Worm (Caenorhabditis elegans): ENCODE data around the gene srz-97.
A peak's percentile ranks its signal among the peaks of the same experiment; 100 is the strongest.

DNA sequence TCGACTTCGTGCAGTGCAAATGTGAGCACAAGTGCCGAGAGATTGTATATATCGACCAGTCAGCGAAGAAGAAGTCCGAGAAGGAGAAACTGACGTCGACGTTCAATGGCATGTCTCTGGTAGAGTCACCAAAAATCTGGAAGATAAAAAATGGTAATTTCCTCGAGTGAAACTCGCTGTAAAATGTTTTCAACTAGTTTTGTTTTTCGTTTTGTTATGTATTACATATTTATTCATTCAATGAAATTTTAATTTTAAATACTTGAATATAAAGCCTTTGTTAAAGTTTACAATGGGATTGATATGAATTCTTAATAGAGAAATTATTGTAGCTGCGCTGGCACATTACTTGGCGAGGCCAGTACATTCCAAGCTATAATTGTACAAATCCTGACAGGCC, 48.2 kb downstream of the srz-97 start:
- TF ChIP-seq tlf-1 (GFP tag; optimal IDR thresholded peaks at IDR 0.05) (no peak), let-607 (tag; optimal IDR thresholded peaks at IDR 0.05) (no peak), ama-1 (optimal IDR thresholded peaks at IDR 0.05) (no peak), ama-1 (GFP tag; optimal IDR thresholded peaks at IDR 0.05) (peak in 1 of 2 experiments; percentile 58), lin-35 (GFP tag; optimal IDR thresholded peaks at IDR 0.05) (no peak), nfya-2 (GFP tag; IDR thresholded peaks at IDR 0.05) (no peak), hrde-1 (tag; optimal IDR thresholded peaks at IDR 0.05; ENCODE audit: borderline replicate concordance) (peak; percentile 77), Y79H2A.3 (GFP tag; conservative IDR thresholded peaks at IDR 0.05) (no peak), unc-62 (GFP tag; optimal IDR thresholded peaks at IDR 0.05) (no peak), K12H6.12 (tag; optimal IDR thresholded peaks at IDR 0.05) (no peak), F52B5.7 (tag; optimal IDR thresholded peaks at IDR 0.05) (no peak), K11D2.4 (GFP tag; IDR thresholded peaks at IDR 0.05) (no peak), rcor-1 (GFP tag; IDR thresholded peaks at IDR 0.05) (no peak), athp-1 (tag; optimal IDR thresholded peaks at IDR 0.05) (no peak), sdz-38 (tag; optimal IDR thresholded peaks at IDR 0.05) (no peak)
